Fruit fly (Drosophila melanogaster): ENCODE results near the gene Agpat1.

Gene Agpat1

dm6 chrX:12777763-12778408 is 12.8 kb downstream of the Agpat1 start (continued):
- no peak for TF ChIP-seq ss (GFP tag; optimal IDR thresholded peaks at IDR 0.05)
- peak; percentile 7 for TF ChIP-seq CG4318 (GFP tag; optimal IDR thresholded peaks at IDR 0.05)
- TF ChIP-seq pdm3 (GFP tag; optimal IDR thresholded peaks at IDR 0.05): no peak
- peak; percentile 17 for TF ChIP-seq esn (GFP tag; optimal IDR thresholded peaks at IDR 0.05)

- TF ChIP-seq CG32006 (GFP tag; optimal IDR thresholded peaks at IDR 0.05) (no peak), svp (GFP tag) (peak; percentile 54), Eip78C (GFP tag) (peak; percentile 65)
These were observed 19.8 kb downstream of the Agpat1 start, which contains the start of gene CG32647 for dm6 chrX:12784690-12785441. CG32647 (minus strand) TSS chrX:12784958.

dm6 chrX:12801357-12801756 is 36.3 kb downstream of the Agpat1 start, which contains the start of gene Nep6:
Nep6 (plus strand) TSS chrX:12801661.
- TF ChIP-seq svp (GFP tag): peak; percentile 83
- no peak for TF ChIP-seq CG31627 (GFP tag; optimal IDR thresholded peaks at IDR 0.05)
- no peak for TF ChIP-seq eg (GFP tag; IDR thresholded peaks at IDR 0.05)
- TF ChIP-seq Smox (GFP tag; optimal IDR thresholded peaks at IDR 0.05): no peak

- TF ChIP-seq CG8632 (GFP tag; optimal IDR thresholded peaks at IDR 0.05) (no peak), CG32006 (GFP tag; optimal IDR thresholded peaks at IDR 0.05) (no peak), fd59A (GFP tag; optimal IDR thresholded peaks at IDR 0.05) (no peak), cyc (GFP tag; optimal IDR thresholded peaks at IDR 0.05) (no peak), Met (GFP tag; optimal IDR thresholded peaks at IDR 0.05) (no peak), Ets96B (tag; optimal IDR thresholded peaks at IDR 0.05) (no peak), CG16779 (tag; optimal IDR thresholded peaks at IDR 0.05) (no peak), dsx (GFP tag; optimal IDR thresholded peaks at IDR 0.05; ENCODE audit: poor library complexity, severe bottlenecking) (no peak), Sox14 (GFP tag; optimal IDR thresholded peaks at IDR 0.05) (no peak), esn (GFP tag; optimal IDR thresholded peaks at IDR 0.05) (no peak), CG15336 (GFP tag; IDR thresholded peaks at IDR 0.05) (no peak), Sox15 (GFP tag; optimal IDR thresholded peaks at IDR 0.05) (no peak), achi (GFP tag; optimal IDR thresholded peaks at IDR 0.05) (no peak)
These were observed 56.5 kb downstream of the Agpat1 start for dm6 chrX:12821556-12821955.
